Worm (Caenorhabditis elegans): ENCODE measurements around the gene sdz-10.

Gene sdz-10

ce11 chrII:2805566-2805965 is 33.5 kb upstream of the sdz-10 start:
- peak; percentile 37 for TF ChIP-seq elt-2 (tag; optimal IDR thresholded peaks at IDR 0.05)
- no peak for TF ChIP-seq ahr-1 (tag; optimal IDR thresholded peaks at IDR 0.05)
- no peak for TF ChIP-seq nhr-11 (tag; optimal IDR thresholded peaks at IDR 0.05)

ce11 chrII:2804949-2805348 is 32.9 kb upstream of the sdz-10 start:
- TF ChIP-seq lin-11 (tag; optimal IDR thresholded peaks at IDR 0.05) (no peak), dmd-4 (tag; optimal IDR thresholded peaks at IDR 0.05; ENCODE audit: borderline replicate concordance) (no peak), fax-1 (tag; optimal IDR thresholded peaks at IDR 0.05) (no peak), ama-1 (optimal IDR thresholded peaks at IDR 0.05) (no peak), ztf-16 (tag; optimal IDR thresholded peaks at IDR 0.05) (no peak), ceh-34 (tag; optimal IDR thresholded peaks at IDR 0.05) (no peak), mec-3 (tag; optimal IDR thresholded peaks at IDR 0.05; ENCODE audit: borderline replicate concordance) (no peak), zip-5 (tag; optimal IDR thresholded peaks at IDR 0.05) (no peak), fkh-6 (tag; optimal IDR thresholded peaks at IDR 0.05) (no peak), ceh-9 (tag; optimal IDR thresholded peaks at IDR 0.05) (no peak), ceh-2 (tag; optimal IDR thresholded peaks at IDR 0.05) (no peak), lim-6 (tag; optimal IDR thresholded peaks at IDR 0.05) (no peak), ceh-31 (tag; optimal IDR thresholded peaks at IDR 0.05) (no peak), hlh-6 (tag; optimal IDR thresholded peaks at IDR 0.05) (no peak), pros-1 (tag; optimal IDR thresholded peaks at IDR 0.05) (no peak), K02D7.2 (tag; optimal IDR thresholded peaks at IDR 0.05) (no peak), ceh-30 (tag; optimal IDR thresholded peaks at IDR 0.05) (no peak), pat-9 (tag; optimal IDR thresholded peaks at IDR 0.05) (no peak), che-1 (tag; optimal IDR thresholded peaks at IDR 0.05) (no peak), syd-9 (tag; optimal IDR thresholded peaks at IDR 0.05) (no peak)

DNA sequence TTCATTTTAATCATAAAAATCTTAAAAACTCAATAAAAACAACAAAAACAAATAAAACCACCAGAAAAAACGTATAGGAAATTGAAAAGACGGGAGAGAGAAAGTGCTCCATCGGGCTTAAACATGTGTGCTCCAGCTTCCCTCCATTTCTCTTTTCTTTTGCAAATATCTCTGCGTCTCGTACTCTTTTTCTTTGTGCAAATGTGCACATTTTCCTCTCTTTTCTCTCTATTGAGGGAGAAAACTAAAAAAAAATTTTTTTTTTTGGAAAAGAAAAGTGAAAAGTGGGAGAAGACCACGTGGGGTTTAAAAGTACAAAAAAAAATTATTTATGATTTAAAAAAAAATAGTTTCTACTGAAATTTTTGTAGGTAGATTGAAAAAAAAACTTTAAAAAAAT is 32.2 kb upstream of the sdz-10 start:
- TF ChIP-seq nhr-232 (tag; optimal IDR thresholded peaks at IDR 0.05) (no peak), hlh-8 (tag; optimal IDR thresholded peaks at IDR 0.05) (peak; percentile 69)

- TF ChIP-seq elt-2 (tag; optimal IDR thresholded peaks at IDR 0.05) (peak; percentile 88), fkh-10 (GFP tag; optimal IDR thresholded peaks at IDR 0.05) (no peak)
These were observed 30.9 kb upstream of the sdz-10 start for ce11 chrII:2802804-2803586.

DNA sequence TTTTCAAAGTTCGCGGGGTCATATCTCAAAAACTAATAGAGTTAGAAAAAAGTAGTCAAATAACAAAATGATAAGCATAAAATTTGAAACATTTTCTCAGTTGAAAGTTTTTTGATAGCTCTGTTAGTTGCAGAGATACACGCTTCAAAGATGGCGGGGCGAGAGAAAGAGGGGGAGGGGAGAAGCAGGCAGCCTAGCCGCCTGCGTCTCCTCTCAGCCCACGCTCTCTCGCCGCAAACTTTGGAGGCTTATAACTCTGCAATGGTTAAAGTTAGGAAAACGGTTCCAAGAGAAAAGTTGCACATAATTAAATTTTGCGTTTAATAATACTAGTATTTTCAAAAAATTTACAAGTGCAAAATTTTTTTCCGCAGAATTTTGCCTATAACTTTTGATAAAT is 29.7 kb upstream of the sdz-10 start:
- TF ChIP-seq tbx-7 (tag; optimal IDR thresholded peaks at IDR 0.05) (no peak), dve-1 (tag; optimal IDR thresholded peaks at IDR 0.05) (no peak), fkh-10 (GFP tag; optimal IDR thresholded peaks at IDR 0.05) (no peak), gmeb-2 (tag; optimal IDR thresholded peaks at IDR 0.05) (no peak), elt-4 (tag; optimal IDR thresholded peaks at IDR 0.05) (no peak), F13H6.1 (tag; optimal IDR thresholded peaks at IDR 0.05) (no peak), fax-1 (tag; optimal IDR thresholded peaks at IDR 0.05) (no peak), ahr-1 (tag; optimal IDR thresholded peaks at IDR 0.05) (no peak), T23F11.4 (GFP tag; optimal IDR thresholded peaks at IDR 0.05) (no peak), nfya-1 (tag; optimal IDR thresholded peaks at IDR 0.05) (no peak), C38D4.7 (GFP tag; optimal IDR thresholded peaks at IDR 0.05) (no peak), eyg-1 (tag; optimal IDR thresholded peaks at IDR 0.05) (no peak), odd-2 (tag; optimal IDR thresholded peaks at IDR 0.05) (no peak), nhr-232 (tag; optimal IDR thresholded peaks at IDR 0.05) (no peak), hlh-30 (tag; optimal IDR thresholded peaks at IDR 0.05; ENCODE audit: insufficient read depth) (no peak), C08G9.2 (tag; optimal IDR thresholded peaks at IDR 0.05) (no peak), ama-1 (optimal IDR thresholded peaks at IDR 0.05) (no peak)

Data from whole organism, late embryonic.